Worm (Caenorhabditis elegans) whole organism, L3 larva: ENCODE data around the gene T19C4.1.
A peak's percentile ranks its signal among the peaks of the same experiment; 100 is the strongest.

ENCODE experiments used
- R02D3.7 ChIP-seq: fragments of 150-350 bp; optimal IDR thresholded peaks from 2 replicates; lab custom pipeline; 2014; ENCODE audit warnings: missing biosample characterization, missing genetic modification characterization
- ZK546.5 ChIP-seq: sonication (generic microtip); optimal IDR thresholded peaks from 2 replicates; lab custom pipeline; 2017; ENCODE audit warnings: missing biosample characterization, missing genetic modification characterization
- aly-2 ChIP-seq: fragments of 150-350 bp; optimal IDR thresholded peaks from 2 replicates; lab custom pipeline; 2014; ENCODE audit warnings: missing biosample characterization, missing genetic modification characterization
- ceh-82 ChIP-seq: fragments of 150-350 bp; optimal IDR thresholded peaks from 2 replicates; lab custom pipeline; 2014; ENCODE audit warnings: missing biosample characterization, missing genetic modification characterization
- ceh-9 ChIP-seq: sonication (generic microtip); optimal IDR thresholded peaks from 2 replicates; lab custom pipeline; 2018; ENCODE audit warnings: missing biosample characterization, missing genetic modification characterization
- elt-1 ChIP-seq: fragments of 150-350 bp; optimal IDR thresholded peaks from 2 replicates; lab custom pipeline; 2014; ENCODE audit warnings: missing biosample characterization, missing genetic modification characterization
- mdl-1 ChIP-seq: fragments of 150-350 bp; optimal IDR thresholded peaks from 2 replicates; lab custom pipeline; 2014; ENCODE audit warnings: missing biosample characterization, missing genetic modification characterization
- nfya-1 ChIP-seq: sonication (generic microtip); optimal IDR thresholded peaks from 2 replicates; lab custom pipeline; 2017; ENCODE audit warnings: missing genetic modification characterization, mild to moderate bottlenecking, missing compliant biosample characterization, antibody characterized with exemption, moderate library complexity; ENCODE audit not compliant: insufficient read depth
- nhr-11 ChIP-seq: fragments of 150-350 bp; optimal IDR thresholded peaks from 2 replicates; lab custom pipeline; 2014; ENCODE audit warnings: missing biosample characterization, missing genetic modification characterization
- nhr-25 ChIP-seq: sonication (generic microtip); optimal IDR thresholded peaks from 2 replicates; lab custom pipeline; 2017; ENCODE audit warnings: missing biosample characterization, missing genetic modification characterization
- nhr-67 ChIP-seq: fragments of 150-350 bp; optimal IDR thresholded peaks from 2 replicates; lab custom pipeline; 2014; ENCODE audit warnings: missing biosample characterization, missing genetic modification characterization
- snpc-4 ChIP-seq: fragments of 150-350 bp; optimal IDR thresholded peaks from 2 replicates; lab custom pipeline; 2014; ENCODE audit warnings: missing biosample characterization, missing genetic modification characterization
- unc-39 ChIP-seq: sonication (generic microtip); optimal IDR thresholded peaks from 4 replicates; lab custom pipeline; 2017; ENCODE audit warnings: missing biosample characterization, missing genetic modification characterization

DNA sequence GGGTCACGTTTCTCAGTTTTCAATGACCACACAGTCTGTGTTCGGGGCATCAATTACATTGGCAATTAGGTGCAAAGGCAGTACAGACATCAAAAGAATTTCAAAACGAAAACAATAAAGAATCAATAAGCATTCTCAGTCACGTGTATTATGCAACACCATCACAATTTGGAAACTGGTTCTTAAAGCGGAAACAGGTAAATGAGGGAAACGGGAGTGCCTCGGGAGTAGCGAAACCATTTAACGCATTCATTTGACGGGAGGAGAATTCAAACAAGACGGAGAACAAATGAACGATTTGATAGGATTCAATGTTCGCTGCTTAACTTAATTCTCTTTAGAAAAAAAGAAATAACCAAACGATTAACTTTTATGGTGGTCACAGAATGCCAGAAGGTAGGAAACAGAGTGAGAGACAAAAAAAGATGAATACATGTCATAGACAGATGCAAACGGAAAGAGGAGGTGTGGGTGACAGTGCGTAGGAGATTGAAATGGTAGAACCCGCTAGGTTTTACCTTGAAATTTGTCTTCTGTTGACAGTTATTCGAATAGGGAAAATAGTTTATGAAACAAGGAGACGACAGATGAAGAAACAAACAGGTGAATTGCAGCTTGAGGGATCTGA lies 47.2 kb downstream of the T19C4.1 start:
- TF ChIP-seq nhr-11 (no peak), R02D3.7 (no peak), nhr-25 (tag; lab: Kevin White, UChicago) (peak; percentile 56), ceh-9 (no peak), ZK546.5 (no peak), mdl-1 (no peak), nfya-1 (tag; lab: Kevin White, UChicago) (no peak), elt-1 (tag; lab: Kevin White, UChicago) (no peak), ceh-82 (no peak), snpc-4 (tag; lab: Kevin White, UChicago) (no peak), unc-39 (tag; lab: Kevin White, UChicago) (no peak), nhr-67 (tag; lab: Kevin White, UChicago) (no peak), aly-2 (tag; lab: Kevin White, UChicago) (no peak)
